Worm (Caenorhabditis elegans): ENCODE results near the gene C23G10.2.

DNA sequence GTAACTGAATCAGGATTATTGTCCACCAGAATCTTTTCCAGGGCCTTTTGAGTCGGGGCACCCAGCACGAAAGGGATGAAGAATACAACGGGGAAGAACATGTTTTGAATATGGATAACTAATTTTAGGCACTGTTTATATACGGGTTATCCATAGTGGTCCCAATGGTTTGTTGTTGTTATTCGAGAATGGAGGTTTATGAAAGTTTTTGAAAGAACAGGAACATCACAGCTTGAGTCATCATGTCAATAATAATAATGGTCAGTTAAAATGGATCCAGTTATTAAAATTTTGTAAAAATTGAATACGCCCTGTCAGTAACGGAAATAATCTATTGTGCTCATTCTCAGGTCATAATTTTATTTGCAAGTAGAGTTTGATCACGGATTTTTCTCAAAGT is 24.7 kb upstream of the C23G10.2 start, which contains the start of gene nas-28:
- no peak for TF ChIP-seq hmg-4 (GFP tag; optimal IDR thresholded peaks at IDR 0.05)
- TF ChIP-seq F13C5.2 (tag; optimal IDR thresholded peaks at IDR 0.05): no peak
